Worm (Caenorhabditis elegans) whole organism, L2 larva: ENCODE results near the gene F11A10.6.
A peak's percentile ranks its signal among the peaks of the same experiment; 100 is the strongest.

Experiments used
- C34F6.9 ChIP-seq: fragments of 150-350 bp; optimal IDR thresholded peaks from 2 replicates; lab custom pipeline; 2014; ENCODE audit warnings: missing biosample characterization, missing genetic modification characterization
- F13H6.1 ChIP-seq: sonication (generic microtip); optimal IDR thresholded peaks from 2 replicates; lab custom pipeline; 2016; ENCODE audit warnings: missing genetic modification characterization, missing compliant biosample characterization
- ZK546.5 ChIP-seq: sonication (generic microtip); optimal IDR thresholded peaks from 2 replicates; lab custom pipeline; 2017; ENCODE audit warnings: missing biosample characterization, missing genetic modification characterization
- ama-1 ChIP-seq: fragments of 150-350 bp; optimal IDR thresholded peaks from 2 replicates; lab custom pipeline; 2018; ENCODE audit warnings: inconsistent platforms
- ceh-82 ChIP-seq: fragments of 150-350 bp; optimal IDR thresholded peaks from 2 replicates; lab custom pipeline; 2014; ENCODE audit warnings: missing biosample characterization, missing genetic modification characterization
- crh-2 ChIP-seq: sonication (generic microtip); optimal IDR thresholded peaks from 2 replicates; lab custom pipeline; 2017; ENCODE audit warnings: missing biosample characterization, missing genetic modification characterization
- egl-27 ChIP-seq: sonication (generic microtip); optimal IDR thresholded peaks from 3 replicates; lab custom pipeline; 2017; ENCODE audit warnings: missing biosample characterization, missing genetic modification reagents, missing genetic modification characterization
- elt-1 ChIP-seq: fragments of 150-350 bp; optimal IDR thresholded peaks from 2 replicates; lab custom pipeline; 2014; ENCODE audit warnings: missing biosample characterization, missing genetic modification characterization
- elt-3 ChIP-seq: sonication (generic microtip); optimal IDR thresholded peaks from 2 replicates; lab custom pipeline; 2017; ENCODE audit warnings: missing biosample characterization, missing genetic modification characterization
- fos-1 ChIP-seq: fragments of 150-350 bp; optimal IDR thresholded peaks from 2 replicates; lab custom pipeline; 2014; ENCODE audit warnings: missing biosample characterization, missing genetic modification characterization
- gmeb-1 ChIP-seq: fragments of 150-350 bp; optimal IDR thresholded peaks from 2 replicates; lab custom pipeline; 2014; ENCODE audit warnings: missing biosample characterization, missing genetic modification characterization
- lin-13 ChIP-seq: fragments of 150-350 bp; optimal IDR thresholded peaks from 2 replicates; lab custom pipeline; 2014; ENCODE audit warnings: missing biosample characterization, missing genetic modification reagents, missing genetic modification characterization
- lin-39 ChIP-seq: fragments of 150-350 bp; optimal IDR thresholded peaks from 2 replicates; lab custom pipeline; 2014; ENCODE audit warnings: missing biosample characterization, missing genetic modification reagents, missing genetic modification characterization
- lsy-2 ChIP-seq, 2 experiments: fragments of 150-350 bp in 1 of 2; sonication (generic microtip) in 1 of 2; optimal IDR thresholded peaks; 2 replicates each; lab custom pipeline; 2014 to 2017; ENCODE audit warnings: missing biosample characterization in 2 of 2, missing genetic modification characterization in 2 of 2
- mab-5 ChIP-seq: fragments of 150-350 bp; optimal IDR thresholded peaks from 2 replicates; lab custom pipeline; 2014; ENCODE audit warnings: missing biosample characterization, missing genetic modification characterization
- mdl-1 ChIP-seq, 2 experiments: fragments of 150-350 bp in 1 of 2; sonication (generic microtip) in 1 of 2; optimal IDR thresholded peaks; 2 replicates each; lab custom pipeline; 2017; ENCODE audit warnings: missing biosample characterization in 2 of 2, missing genetic modification characterization in 2 of 2
- nhr-10 ChIP-seq: sonication (generic microtip); optimal IDR thresholded peaks from 2 replicates; lab custom pipeline; 2017; ENCODE audit warnings: missing biosample characterization, missing genetic modification characterization
- nhr-11 ChIP-seq: fragments of 150-350 bp; optimal IDR thresholded peaks from 2 replicates; lab custom pipeline; 2014; ENCODE audit warnings: missing biosample characterization, missing genetic modification characterization
- nhr-12 ChIP-seq: fragments of 150-350 bp; optimal IDR thresholded peaks from 2 replicates; lab custom pipeline; 2014; ENCODE audit warnings: missing biosample characterization, missing genetic modification characterization
- nhr-129 ChIP-seq: fragments of 150-350 bp; optimal IDR thresholded peaks from 2 replicates; lab custom pipeline; 2014; ENCODE audit warnings: missing biosample characterization, missing genetic modification characterization
- nhr-21 ChIP-seq: fragments of 150-350 bp; optimal IDR thresholded peaks from 2 replicates; lab custom pipeline; 2014; ENCODE audit warnings: missing biosample characterization, missing genetic modification characterization
- nhr-23 ChIP-seq: fragments of 150-350 bp; optimal IDR thresholded peaks from 2 replicates; lab custom pipeline; 2014; ENCODE audit warnings: missing biosample characterization, missing genetic modification reagents, missing genetic modification characterization
- nhr-237 ChIP-seq: fragments of 150-350 bp; optimal IDR thresholded peaks from 2 replicates; lab custom pipeline; 2014; ENCODE audit warnings: missing biosample characterization, missing genetic modification characterization
- nhr-25 ChIP-seq: fragments of 150-350 bp; sonication (generic microtip); optimal IDR thresholded peaks from 3 replicates; lab custom pipeline; 2014; ENCODE audit warnings: missing biosample characterization, missing genetic modification characterization
- nhr-77 ChIP-seq: fragments of 150-350 bp; optimal IDR thresholded peaks from 2 replicates; lab custom pipeline; 2014; ENCODE audit warnings: missing biosample characterization, missing genetic modification characterization
- sem-4 ChIP-seq: fragments of 150-350 bp; optimal IDR thresholded peaks from 2 replicates; lab custom pipeline; 2014; ENCODE audit warnings: missing biosample characterization, missing genetic modification reagents, missing genetic modification characterization
- sma-3 ChIP-seq: sonication (generic microtip); optimal IDR thresholded peaks from 2 replicates; lab custom pipeline; 2016; ENCODE audit warnings: missing genetic modification reagents, missing genetic modification characterization, missing compliant biosample characterization
- sma-9 ChIP-seq, 2 experiments: fragments of 150-350 bp in 1 of 2; sonication (generic microtip) in 1 of 2; optimal IDR thresholded peaks; 2 replicates each; lab custom pipeline; 2014 to 2016; ENCODE audit warnings: missing genetic modification characterization in 2 of 2, mild to moderate bottlenecking in 1 of 2, missing biosample characterization in 1 of 2, missing compliant biosample characterization in 1 of 2, missing genetic modification reagents in 1 of 2, moderate library complexity in 1 of 2
- unc-55 ChIP-seq: fragments of 150-350 bp; sonication (generic microtip); optimal IDR thresholded peaks from 3 replicates; lab custom pipeline; 2014; ENCODE audit warnings: missing biosample characterization, missing genetic modification reagents, missing genetic modification characterization
- unc-62 ChIP-seq: fragments of 150-350 bp; optimal IDR thresholded peaks from 2 replicates; lab custom pipeline; 2014; ENCODE audit warnings: missing biosample characterization, missing genetic modification reagents, missing genetic modification characterization
- zag-1 ChIP-seq: fragments of 150-350 bp; optimal IDR thresholded peaks from 2 replicates; lab custom pipeline; 2014; ENCODE audit warnings: missing biosample characterization, missing genetic modification characterization
- ztf-11 ChIP-seq: sonication (generic microtip); optimal IDR thresholded peaks from 2 replicates; lab custom pipeline; 2017; ENCODE audit warnings: missing biosample characterization, missing genetic modification characterization
- ztf-4 ChIP-seq: fragments of 150-350 bp; optimal IDR thresholded peaks from 2 replicates; lab custom pipeline; 2014; ENCODE audit warnings: missing biosample characterization, missing genetic modification characterization

Gene F11A10.6

ce11 chrIV:12085120-12085519 is 4.3 kb downstream of the F11A10.6 start, which contains the start of gene rbm-34:
rbm-34 (plus strand) TSS chrIV:12085420.
- no peak for TF ChIP-seq sma-3 (GFP tag; lab: Kevin White, UChicago)
- TF ChIP-seq sem-4 (tag; lab: Kevin White, UChicago) = no peak
- TF ChIP-seq elt-3 (tag; lab: Kevin White, UChicago) = no peak
- no peak for TF ChIP-seq gmeb-1
- no peak for TF ChIP-seq nhr-11 (tag; lab: Kevin White, UChicago)
- no peak for TF ChIP-seq ztf-11
- TF ChIP-seq nhr-77 (tag; lab: Kevin White, UChicago) = no peak
- TF ChIP-seq zag-1 (tag; lab: Kevin White, UChicago) = no peak
- no peak for TF ChIP-seq elt-1 (tag; lab: Kevin White, UChicago)
- no peak for TF ChIP-seq nhr-23 (tag; lab: Kevin White, UChicago)
- TF ChIP-seq C34F6.9 (tag; lab: Kevin White, UChicago) = no peak
- no peak for TF ChIP-seq ama-1
- no peak for TF ChIP-seq sma-9 (GFP tag; optimal IDR thresholded peaks at IDR 0.05; lab: Kevin White, UChicago)
- no peak for TF ChIP-seq sma-9 (tag; optimal IDR thresholded peaks at IDR 0.05; lab: Kevin White, UChicago)
- no peak for TF ChIP-seq unc-62 (GFP tag; lab: Kevin White, UChicago)
- TF ChIP-seq lin-39 = no peak
- TF ChIP-seq nhr-25 (tag; lab: Kevin White, UChicago) = no peak
- TF ChIP-seq F13H6.1 (tag; lab: Kevin White, UChicago) = no peak
- no peak for TF ChIP-seq lsy-2 (tag; optimal IDR thresholded peaks at IDR 0.05; lab: Kevin White, UChicago)

- no peak for TF ChIP-seq nhr-25 (tag; lab: Kevin White, UChicago)
- TF ChIP-seq nhr-129 = peak; percentile 3
Observed at ce11 chrIV:12084587-12084986, 4.9 kb downstream of the F11A10.6 start.

ce11 chrIV:12084178-12084577 is 5.3 kb downstream of the F11A10.6 start, which contains the start of gene repo-1:
repo-1 (plus strand) TSS chrIV:12084478.
- TF ChIP-seq elt-3 (tag; lab: Kevin White, UChicago) (no peak), elt-1 (tag; lab: Kevin White, UChicago) (no peak), sma-3 (GFP tag; lab: Kevin White, UChicago) (no peak), nhr-12 (no peak), fos-1 (no peak), egl-27 (tag; lab: Kevin White, UChicago) (no peak), ztf-4 (tag; lab: Kevin White, UChicago) (no peak)

- TF ChIP-seq nhr-77 (tag; lab: Kevin White, UChicago) (no peak), nhr-10 (tag; lab: Kevin White, UChicago) (no peak), ZK546.5 (tag; lab: Kevin White, UChicago) (no peak), nhr-237 (tag; lab: Kevin White, UChicago) (no peak), elt-1 (tag; lab: Kevin White, UChicago) (no peak), ztf-4 (tag; lab: Kevin White, UChicago) (no peak), nhr-25 (tag; lab: Kevin White, UChicago) (no peak), sma-9 (GFP tag; optimal IDR thresholded peaks at IDR 0.05; lab: Kevin White, UChicago) (no peak), sma-9 (tag; optimal IDR thresholded peaks at IDR 0.05; lab: Kevin White, UChicago) (no peak), nhr-23 (tag; lab: Kevin White, UChicago) (no peak), lsy-2 (tag; optimal IDR thresholded peaks at IDR 0.05; lab: Kevin White, UChicago) (no peak), ceh-82 (tag; lab: Kevin White, UChicago) (no peak)
Observed at ce11 chrIV:12080807-12081206, 8.6 kb downstream of the F11A10.6 start.

- TF ChIP-seq mab-5 (no peak), sem-4 (tag; lab: Kevin White, UChicago) (no peak), lin-13 (GFP tag; lab: Kevin White, UChicago) (peak; percentile 34), nhr-21 (tag; lab: Kevin White, UChicago) (no peak), lsy-2 (tag; optimal IDR thresholded peaks at IDR 0.05; lab: Kevin White, UChicago) (peak in 1 of 2 experiments; percentile 66), nhr-129 (peak; percentile 71), C34F6.9 (tag; lab: Kevin White, UChicago) (peak; percentile 60), fos-1 (peak; percentile 26), ama-1 (no peak), lin-39 (no peak), gmeb-1 (peak; percentile 66), mdl-1 (tag; optimal IDR thresholded peaks at IDR 0.05; lab: Kevin White, UChicago) (peak in 1 of 2 experiments; percentile 37), crh-2 (tag; lab: Kevin White, UChicago) (peak; percentile 10), unc-55 (GFP tag; lab: Kevin White, UChicago) (peak; percentile 72)
Observed at ce11 chrIV:12078907-12079523, 10.4 kb downstream of the F11A10.6 start, which contains the start of gene lex-1. lex-1 (plus strand) TSS chrIV:12079473.
